Fruit fly (Drosophila melanogaster): ENCODE results near the gene CG44521.

The CG44521 gene

DNA sequence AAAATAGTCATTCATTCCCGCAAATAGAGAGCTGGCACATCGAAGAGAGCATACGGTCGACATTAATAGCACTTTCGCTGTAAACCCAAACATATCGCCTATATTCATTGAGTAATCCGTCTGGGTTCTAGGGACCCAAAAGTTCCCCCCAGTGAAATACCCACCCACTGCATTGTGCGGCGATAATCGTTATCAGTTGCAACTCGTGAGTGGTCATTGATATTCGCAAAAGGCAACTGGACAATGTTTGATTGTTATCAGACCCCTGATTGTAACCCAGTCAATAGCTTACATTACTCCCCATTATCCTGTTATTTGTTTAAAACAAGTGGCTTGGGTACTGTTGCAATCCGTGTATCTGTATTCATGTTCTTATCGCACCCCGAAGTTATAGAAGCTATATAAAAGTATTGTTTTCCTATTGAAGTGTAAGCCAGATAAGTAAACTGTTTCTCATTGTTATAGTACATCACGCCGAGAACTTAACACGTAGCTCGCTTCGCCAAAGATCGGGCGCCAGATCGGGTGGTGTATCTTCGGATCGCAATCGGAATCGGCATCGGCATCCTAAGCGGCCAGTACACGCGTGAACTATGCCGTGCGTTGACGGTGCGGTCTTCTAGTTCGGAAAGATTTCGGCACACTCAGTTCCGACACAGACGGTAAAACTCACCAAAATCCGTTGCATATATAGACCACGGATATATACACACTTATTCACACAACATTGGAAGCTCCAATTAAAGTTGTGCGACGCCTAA is 40.7 kb downstream of the CG44521 start:
- TF ChIP-seq CG17801 (GFP tag; optimal IDR thresholded peaks at IDR 0.05; ENCODE audit: partially characterized antibody), result no peak

All from ovary, adult (tissue).